Worm (Caenorhabditis elegans): Measurements from ENCODE around the gene Y49G5B.1.

Gene Y49G5B.1

DNA sequence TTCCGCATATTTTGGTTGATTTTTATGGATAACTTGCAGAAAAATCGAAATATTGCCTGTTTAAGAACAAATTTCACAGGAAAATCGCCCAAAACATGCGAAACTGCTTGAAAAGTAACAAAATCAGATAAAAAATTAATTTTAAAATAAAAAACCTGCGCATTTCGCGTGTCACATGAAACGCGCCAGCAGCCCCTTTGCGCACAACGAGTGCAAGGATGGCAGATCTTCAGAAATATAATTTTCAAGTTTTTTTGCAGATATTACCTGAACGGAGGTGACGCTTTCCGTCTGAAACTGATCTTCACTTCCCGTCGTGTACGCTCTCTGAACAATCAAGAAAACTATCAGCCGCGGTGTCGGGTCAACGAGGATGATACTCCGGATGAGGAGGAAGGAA is 51.8 kb downstream of the Y49G5B.1 start (continued):
- TF ChIP-seq fkh-10 (GFP tag; optimal IDR thresholded peaks at IDR 0.05) (no peak), rnt-1 (tag; optimal IDR thresholded peaks at IDR 0.05) (peak; percentile 74), nhr-20 (tag; optimal IDR thresholded peaks at IDR 0.05) (peak; percentile 61), skn-1 (tag; optimal IDR thresholded peaks at IDR 0.05) (peak; percentile 35), nhr-77 (tag; optimal IDR thresholded peaks at IDR 0.05) (no peak), snu-23 (GFP tag; optimal IDR thresholded peaks at IDR 0.05) (peak; percentile 34), sox-4 (tag; optimal IDR thresholded peaks at IDR 0.05) (peak; percentile 18), fkh-4 (tag; optimal IDR thresholded peaks at IDR 0.05; ENCODE audit: borderline replicate concordance) (no peak), pax-3 (tag; optimal IDR thresholded peaks at IDR 0.05) (no peak), pag-3 (tag; optimal IDR thresholded peaks at IDR 0.05; ENCODE audit: borderline replicate concordance, insufficient read depth) (no peak), ceh-63 (GFP tag; optimal IDR thresholded peaks at IDR 0.05) (no peak), irx-1 (tag; optimal IDR thresholded peaks at IDR 0.05) (no peak), nhr-76 (tag; optimal IDR thresholded peaks at IDR 0.05) (no peak), hlh-4 (tag; optimal IDR thresholded peaks at IDR 0.05) (no peak), elt-3 (tag; optimal IDR thresholded peaks at IDR 0.05) (no peak), ztf-4 (tag; optimal IDR thresholded peaks at IDR 0.05) (no peak), lsy-2 (tag; optimal IDR thresholded peaks at IDR 0.05) (peak; percentile 36 to 68), C16A3.4 (tag; optimal IDR thresholded peaks at IDR 0.05) (peak; percentile 22), lin-35 (GFP tag; optimal IDR thresholded peaks at IDR 0.05) (peak; percentile 67 to 80), lin-14 (GFP tag; optimal IDR thresholded peaks at IDR 0.05) (no peak), tbx-2 (tag; optimal IDR thresholded peaks at IDR 0.05) (peak; percentile 42), lin-13 (GFP tag; optimal IDR thresholded peaks at IDR 0.05) (peak; percentile 25), C34B4.2 (tag; optimal IDR thresholded peaks at IDR 0.05) (no peak), jun-1 (tag; optimal IDR thresholded peaks at IDR 0.05) (peak; percentile 21), ets-5 (GFP tag; IDR thresholded peaks at IDR 0.05) (no peak), blmp-1 (tag; optimal IDR thresholded peaks at IDR 0.05) (no peak), unc-130 (tag; optimal IDR thresholded peaks at IDR 0.05) (no peak), nhr-84 (tag; optimal IDR thresholded peaks at IDR 0.05) (no peak), xbp-1 (tag; optimal IDR thresholded peaks at IDR 0.05) (peak; percentile 33), mab-9 (GFP tag; IDR thresholded peaks at IDR 0.05) (no peak), mef-2 (tag; optimal IDR thresholded peaks at IDR 0.05) (no peak), lir-3 (tag; optimal IDR thresholded peaks at IDR 0.05; ENCODE audit: poor library complexity) (no peak), elt-2 (tag; optimal IDR thresholded peaks at IDR 0.05) (no peak), zip-4 (GFP tag; optimal IDR thresholded peaks at IDR 0.05) (peak; percentile 11), nhr-11 (tag; optimal IDR thresholded peaks at IDR 0.05) (no peak), aha-1 (tag; optimal IDR thresholded peaks at IDR 0.05) (no peak), lin-15B (tag; optimal IDR thresholded peaks at IDR 0.05) (peak; percentile 20), unc-98 (GFP tag; IDR thresholded peaks at IDR 0.05) (no peak), Y116A8C.19 (tag; optimal IDR thresholded peaks at IDR 0.05; ENCODE audit: borderline replicate concordance) (no peak), dsc-1 (tag; optimal IDR thresholded peaks at IDR 0.05) (no peak), egl-27 (tag; optimal IDR thresholded peaks at IDR 0.05) (no peak), unc-86 (tag; optimal IDR thresholded peaks at IDR 0.05) (peak; percentile 35), tlp-1 (tag; optimal IDR thresholded peaks at IDR 0.05) (no peak), unc-62 (GFP tag; optimal IDR thresholded peaks at IDR 0.05) (no peak), F16B12.6 (tag; optimal IDR thresholded peaks at IDR 0.05) (no peak), egl-13 (tag; optimal IDR thresholded peaks at IDR 0.05) (peak; percentile 5), pqm-1 (tag; optimal IDR thresholded peaks at IDR 0.05) (no peak), hpl-2 (GFP tag; optimal IDR thresholded peaks at IDR 0.05) (no peak), nhr-12 (tag; optimal IDR thresholded peaks at IDR 0.05) (no peak), nhr-28 (tag; optimal IDR thresholded peaks at IDR 0.05) (no peak), fkh-8 (tag; optimal IDR thresholded peaks at IDR 0.05) (peak; percentile 26), nhr-237 (tag; optimal IDR thresholded peaks at IDR 0.05) (no peak), mdl-1 (tag; optimal IDR thresholded peaks at IDR 0.05) (peak in 1 of 2 experiments; percentile 32), fos-1 (tag; optimal IDR thresholded peaks at IDR 0.05) (no peak)
